Worm (Caenorhabditis elegans): ENCODE results near the gene cpl-1.

The cpl-1 gene

DNA sequence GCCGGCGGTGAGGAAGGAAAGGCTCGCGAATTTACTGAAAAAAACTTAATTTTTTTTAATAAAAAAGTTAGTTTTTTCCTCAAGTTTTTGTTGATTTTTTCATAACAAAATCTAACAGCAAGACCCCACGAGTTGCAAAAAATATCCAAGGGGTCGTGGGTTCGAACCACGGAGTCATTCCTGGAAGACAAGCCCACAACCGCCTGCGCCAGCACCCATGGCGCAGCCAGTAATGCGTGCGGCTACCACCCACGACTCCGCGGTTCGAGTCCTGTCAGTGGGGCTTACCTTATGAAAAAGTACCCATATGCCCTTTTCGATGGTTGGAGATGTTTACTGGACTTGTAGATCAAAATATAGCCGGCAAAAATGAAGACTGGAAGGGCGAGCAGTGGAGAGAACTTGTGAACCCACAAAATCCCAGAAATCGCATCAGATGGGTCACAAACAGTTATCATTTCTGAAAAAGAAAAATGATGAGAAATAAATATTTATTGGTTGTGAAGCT, 27.7 kb upstream of the cpl-1 start, which contains the start of gene Y70C5A.2:
TSS of gene Y70C5A.2 (minus strand) at position 458 of the 508 bp plus-strand sequence.
- TF ChIP-seq egl-13 (tag; optimal IDR thresholded peaks at IDR 0.05) (no peak), fos-1 (tag; optimal IDR thresholded peaks at IDR 0.05) (no peak)

DNA sequence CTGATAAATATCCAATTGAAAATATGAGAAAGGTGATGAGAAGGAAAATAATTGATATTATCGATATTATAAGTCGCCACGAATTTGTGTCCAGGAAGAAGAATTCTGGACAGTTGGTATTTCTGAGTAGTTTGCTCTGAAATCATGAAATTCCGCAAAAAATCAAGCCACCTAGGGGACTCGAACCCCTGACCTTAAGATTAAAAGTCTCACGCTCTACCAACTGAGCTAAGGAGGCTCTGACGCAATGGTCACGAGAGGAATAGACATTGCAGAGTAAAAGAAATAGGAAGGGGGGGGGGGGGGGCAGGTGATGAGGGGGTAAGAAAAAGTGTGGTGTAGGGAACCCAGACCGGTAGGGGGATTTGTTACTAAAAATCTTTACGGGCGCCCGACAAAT, 26.7 kb upstream of the cpl-1 start:
- TF ChIP-seq grh-1 (GFP tag; IDR thresholded peaks at IDR 0.05) = 0 out of 2 replicates have a peak, but pooled peaks have one; percentile 12
- TF ChIP-seq fkh-8 (tag; optimal IDR thresholded peaks at IDR 0.05) = peak; percentile 11
- TF ChIP-seq ztf-11 (tag; optimal IDR thresholded peaks at IDR 0.05) = no peak

DNA sequence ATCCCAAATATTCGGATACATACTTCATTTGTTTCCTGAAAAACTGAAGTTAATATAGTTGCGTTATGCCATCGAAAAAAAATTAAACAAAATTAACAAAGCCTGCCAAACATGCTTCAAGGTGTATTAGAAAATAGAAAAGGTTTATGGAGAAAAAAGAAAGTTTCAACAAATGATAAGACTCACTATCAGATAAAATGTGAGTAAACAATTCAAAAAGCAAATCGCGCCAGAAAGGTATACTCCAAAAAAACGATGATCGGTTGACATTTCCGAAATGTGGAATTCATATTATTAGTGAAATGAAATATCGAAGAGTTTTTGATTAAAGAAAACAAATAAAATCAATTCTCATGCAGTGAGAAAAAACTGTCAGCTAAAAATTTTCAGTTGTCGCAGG, 25.7 kb upstream of the cpl-1 start, which contains the start of gene Y70C5A.3:
TSS of gene Y70C5A.3 (minus strand) at position 50 of the 400 bp plus-strand sequence.
- TF ChIP-seq elt-2 (tag; optimal IDR thresholded peaks at IDR 0.05) = peak; percentile 1
- no peak for TF ChIP-seq zip-4 (GFP tag; optimal IDR thresholded peaks at IDR 0.05)

DNA sequence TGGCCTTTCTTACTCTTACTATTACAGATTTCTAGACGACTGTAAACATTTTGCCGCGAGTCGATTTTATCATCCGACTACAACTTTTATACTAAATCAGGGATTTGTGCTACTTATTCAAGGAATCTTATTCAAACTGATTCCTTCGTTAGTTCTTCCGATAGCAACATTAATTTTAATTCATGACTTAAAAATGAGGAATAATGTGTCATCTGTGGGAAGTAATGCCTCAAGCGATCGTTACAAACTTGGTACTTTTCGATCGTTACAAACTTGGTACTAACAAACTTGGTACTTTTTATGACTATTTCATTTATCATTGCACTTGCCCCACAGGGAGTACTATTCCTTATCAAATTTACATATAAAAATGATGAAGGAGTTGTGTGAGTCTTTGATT, 22.3 kb upstream of the cpl-1 start, which contains the start of gene Y70C5A.4:
TSS of gene Y70C5A.4 (plus strand) at position 301 of the 400 bp plus-strand sequence.
- TF ChIP-seq vab-15 (tag; optimal IDR thresholded peaks at IDR 0.05) (no peak), C04F5.9 (tag; optimal IDR thresholded peaks at IDR 0.05) (no peak), ceh-63 (GFP tag; optimal IDR thresholded peaks at IDR 0.05) (no peak), C34B4.2 (tag; optimal IDR thresholded peaks at IDR 0.05) (no peak), ztf-11 (tag; optimal IDR thresholded peaks at IDR 0.05) (no peak), ceh-8 (GFP tag; optimal IDR thresholded peaks at IDR 0.05) (no peak), nhr-20 (tag; optimal IDR thresholded peaks at IDR 0.05) (no peak), zag-1 (tag; optimal IDR thresholded peaks at IDR 0.05) (no peak), lin-13 (GFP tag; optimal IDR thresholded peaks at IDR 0.05) (no peak), fkh-10 (GFP tag; optimal IDR thresholded peaks at IDR 0.05) (no peak), nhr-47 (tag; optimal IDR thresholded peaks at IDR 0.05) (no peak), tbx-2 (tag; optimal IDR thresholded peaks at IDR 0.05) (no peak), fkh-8 (tag; optimal IDR thresholded peaks at IDR 0.05) (no peak), skn-1 (tag; optimal IDR thresholded peaks at IDR 0.05) (no peak), egl-13 (tag; optimal IDR thresholded peaks at IDR 0.05) (no peak), ama-1 (optimal IDR thresholded peaks at IDR 0.05) (no peak)

DNA sequence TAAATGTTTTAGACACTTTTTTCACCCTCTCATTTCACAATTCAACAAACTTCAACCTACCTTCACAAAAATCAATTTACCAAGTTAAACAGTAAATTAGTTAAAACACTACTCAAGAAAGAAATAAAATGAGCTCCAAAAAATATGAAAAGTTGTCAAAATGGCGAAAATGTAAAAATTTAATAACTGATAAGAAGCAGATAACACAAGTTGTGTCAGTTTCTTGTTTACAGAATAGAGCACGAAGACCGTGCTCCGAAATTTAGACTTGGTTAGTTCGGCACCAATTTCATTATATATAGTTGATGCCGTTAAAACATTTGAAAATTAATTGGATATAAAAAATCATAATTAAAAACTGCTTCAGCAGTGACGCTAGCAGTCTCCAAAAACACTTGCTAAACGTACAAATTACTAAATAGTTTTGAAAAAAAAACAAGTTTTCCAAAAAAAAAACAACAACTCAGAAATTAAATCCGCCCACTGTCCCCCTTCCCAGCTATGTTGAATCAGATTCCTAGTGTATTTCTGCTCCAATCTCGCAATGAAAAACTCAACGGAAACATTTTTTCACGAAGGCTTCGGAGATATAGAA, 15.7 kb upstream of the cpl-1 start, which contains the start of gene srw-54:
TSS of gene srw-54 (plus strand) at position 545 of the 595 bp plus-strand sequence.
- no peak for TF ChIP-seq pag-3 (tag; optimal IDR thresholded peaks at IDR 0.05; ENCODE audit: borderline replicate concordance, insufficient read depth)
- TF ChIP-seq elt-2 (tag; optimal IDR thresholded peaks at IDR 0.05) = peak; percentile 57
- TF ChIP-seq efl-1 (optimal IDR thresholded peaks at IDR 0.05) = no peak
- peak in 1 of 2 experiments; percentile 39 for TF ChIP-seq efl-1 (GFP tag; optimal IDR thresholded peaks at IDR 0.05 in 1 of 2)
- TF ChIP-seq C04F5.9 (tag; optimal IDR thresholded peaks at IDR 0.05) = no peak

DNA sequence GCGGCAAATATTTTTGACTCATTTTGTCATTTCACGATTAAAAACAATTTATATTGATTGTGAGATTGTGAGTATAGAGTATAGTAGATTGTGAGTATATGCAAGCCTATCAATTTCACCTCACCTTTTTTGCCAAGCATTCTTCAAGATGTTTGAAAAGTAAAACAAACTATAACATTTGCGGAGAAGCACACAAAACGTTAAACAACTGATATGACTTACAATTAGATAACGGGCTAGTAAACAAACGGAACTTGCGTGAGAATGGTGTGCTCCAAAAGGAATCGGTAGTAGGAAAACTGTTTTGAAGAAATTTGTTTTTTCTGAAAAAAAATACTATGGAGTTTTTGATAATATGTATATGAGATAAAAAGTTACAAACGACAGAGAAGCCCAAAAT, 14.9 kb upstream of the cpl-1 start:
- TF ChIP-seq lin-35 (GFP tag; optimal IDR thresholded peaks at IDR 0.05) (peak in 1 of 2 experiments; percentile 4), nhr-237 (tag; optimal IDR thresholded peaks at IDR 0.05) (no peak), lin-39 (tag; optimal IDR thresholded peaks at IDR 0.05) (no peak), elt-2 (tag; optimal IDR thresholded peaks at IDR 0.05) (peak; percentile 81), skn-1 (tag; optimal IDR thresholded peaks at IDR 0.05) (no peak), jun-1 (tag; optimal IDR thresholded peaks at IDR 0.05) (peak; percentile 46)

DNA sequence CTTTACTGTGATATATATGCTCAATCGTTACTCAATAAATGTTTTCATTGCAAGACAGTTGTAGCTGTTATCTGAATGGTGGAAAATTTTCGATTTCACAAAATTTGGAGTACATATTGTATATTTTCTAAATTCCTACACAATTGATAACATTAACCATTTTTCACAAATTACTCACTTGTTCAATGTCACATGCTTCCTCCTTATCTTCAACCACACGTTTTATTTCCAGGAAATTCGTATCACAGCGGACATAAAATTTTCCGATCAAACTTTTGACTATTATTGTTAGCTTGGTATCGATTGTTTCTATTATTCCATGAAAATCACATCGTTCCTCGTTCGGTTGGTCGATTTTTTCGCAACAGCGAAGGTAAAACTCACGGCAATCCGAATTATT, 13.3 kb upstream of the cpl-1 start:
- TF ChIP-seq xbp-1 (tag; optimal IDR thresholded peaks at IDR 0.05) (no peak), C34B4.2 (tag; optimal IDR thresholded peaks at IDR 0.05) (no peak), lin-39 (tag; optimal IDR thresholded peaks at IDR 0.05) (no peak), elt-2 (tag; optimal IDR thresholded peaks at IDR 0.05) (peak; percentile 73), jun-1 (tag; optimal IDR thresholded peaks at IDR 0.05) (peak; percentile 42), zag-1 (tag; optimal IDR thresholded peaks at IDR 0.05) (no peak)

Measured in whole organism, L1 larva.